Worm (Caenorhabditis elegans) whole organism, late embryonic: ENCODE measurements around the gene ZK1290.15.

Experiments
- C08G9.2 ChIP-seq: sonication (generic microtip); optimal IDR thresholded peaks from 2 replicates; lab custom pipeline; 2016; ENCODE audit warnings: mild to moderate bottlenecking, missing genetic modification characterization, moderate library complexity, missing compliant biosample characterization
- C38D4.7 ChIP-seq: fragments of 200-800 bp; sonication (Bioruptor generic); optimal IDR thresholded peaks from 2 replicates; lab custom pipeline; 2018; ENCODE audit warnings: mild to moderate bottlenecking, missing genetic modification characterization, moderate library complexity, missing compliant biosample characterization
- F13H6.1 ChIP-seq: sonication (generic microtip); optimal IDR thresholded peaks from 2 replicates; lab custom pipeline; 2016; ENCODE audit warnings: missing genetic modification characterization, missing compliant biosample characterization
- T23F11.4 ChIP-seq: fragments of 200-800 bp; sonication (Bioruptor generic); optimal IDR thresholded peaks from 2 replicates; lab custom pipeline; 2018; ENCODE audit warnings: mild to moderate bottlenecking, missing genetic modification characterization, missing compliant biosample characterization
- ceh-18 ChIP-seq: sonication (generic microtip); optimal IDR thresholded peaks from 2 replicates; lab custom pipeline; 2016; ENCODE audit warnings: missing genetic modification characterization, missing compliant biosample characterization
- ceh-19 ChIP-seq: fragments of 200-800 bp; sonication (Bioruptor generic); optimal IDR thresholded peaks from 2 replicates; lab custom pipeline; 2018; ENCODE audit warnings: mild to moderate bottlenecking, missing genetic modification characterization, missing compliant biosample characterization
- ceh-2 ChIP-seq: sonication (generic microtip); optimal IDR thresholded peaks from 2 replicates; lab custom pipeline; 2016; ENCODE audit warnings: missing genotype, missing genetic modification characterization, missing compliant biosample characterization
- ceh-24 ChIP-seq: sonication (generic microtip); optimal IDR thresholded peaks from 2 replicates; lab custom pipeline; 2016; ENCODE audit warnings: mild to moderate bottlenecking, missing genetic modification characterization, missing compliant biosample characterization
- ceh-34 ChIP-seq: sonication (generic microtip); optimal IDR thresholded peaks from 2 replicates; lab custom pipeline; 2016; ENCODE audit warnings: mild to moderate bottlenecking, missing genetic modification characterization, missing compliant biosample characterization
- ceh-48 ChIP-seq: sonication (generic microtip); optimal IDR thresholded peaks from 2 replicates; lab custom pipeline; 2016; ENCODE audit warnings: missing genetic modification characterization, inconsistent platforms, missing compliant biosample characterization
- dmd-4 ChIP-seq: sonication (generic microtip); optimal IDR thresholded peaks from 2 replicates; lab custom pipeline; 2016; ENCODE audit warnings: borderline replicate concordance, missing genetic modification characterization, missing compliant biosample characterization
- elt-2 ChIP-seq: sonication (generic microtip); optimal IDR thresholded peaks from 2 replicates; lab custom pipeline; 2016; ENCODE audit warnings: missing genetic modification reagents, missing genetic modification characterization, missing compliant biosample characterization
- elt-4 ChIP-seq: sonication (generic microtip); optimal IDR thresholded peaks from 2 replicates; lab custom pipeline; 2016; ENCODE audit warnings: missing genetic modification characterization, missing compliant biosample characterization
- ets-4 ChIP-seq: sonication (generic microtip); optimal IDR thresholded peaks from 2 replicates; lab custom pipeline; 2016; ENCODE audit warnings: missing genetic modification characterization, missing compliant biosample characterization
- fax-1 ChIP-seq: sonication (generic microtip); optimal IDR thresholded peaks from 2 replicates; lab custom pipeline; 2016; ENCODE audit warnings: missing genotype, missing genetic modification characterization, missing compliant biosample characterization
- fkh-10 ChIP-seq: fragments of 150-350 bp; optimal IDR thresholded peaks from 2 replicates; lab custom pipeline; 2014; ENCODE audit warnings: missing biosample characterization, missing genetic modification reagents, missing genetic modification characterization
- gmeb-2 ChIP-seq: sonication (generic microtip); optimal IDR thresholded peaks from 2 replicates; lab custom pipeline; 2016; ENCODE audit warnings: missing genetic modification characterization, inconsistent platforms, missing compliant biosample characterization
- hlh-15 ChIP-seq: sonication (generic microtip); optimal IDR thresholded peaks from 2 replicates; lab custom pipeline; 2016; ENCODE audit warnings: missing genetic modification characterization, missing compliant biosample characterization
- hlh-30 ChIP-seq: sonication (generic microtip); optimal IDR thresholded peaks from 2 replicates; lab custom pipeline; 2017; ENCODE audit warnings: antibody characterized with exemption, missing genetic modification characterization, missing compliant biosample characterization; ENCODE audit not compliant: insufficient read depth
- hlh-6 ChIP-seq: sonication (generic microtip); optimal IDR thresholded peaks from 2 replicates; lab custom pipeline; 2016; ENCODE audit warnings: missing genotype, missing genetic modification characterization, missing compliant biosample characterization
- mec-3 ChIP-seq: sonication (generic microtip); optimal IDR thresholded peaks from 2 replicates; lab custom pipeline; 2016; ENCODE audit warnings: borderline replicate concordance, missing genetic modification characterization, missing compliant biosample characterization
- nfya-1 ChIP-seq: sonication (generic microtip); optimal IDR thresholded peaks from 2 replicates; lab custom pipeline; 2017; ENCODE audit warnings: missing genetic modification characterization, mild to moderate bottlenecking, missing compliant biosample characterization, antibody characterized with exemption, moderate library complexity
- nhr-232 ChIP-seq: sonication (generic microtip); optimal IDR thresholded peaks from 2 replicates; lab custom pipeline; 2016; ENCODE audit warnings: missing genetic modification characterization, missing compliant biosample characterization
- pat-9 ChIP-seq: fragments of 200-800 bp; sonication (Bioruptor generic); optimal IDR thresholded peaks from 2 replicates; lab custom pipeline; 2018; ENCODE audit warnings: mild to moderate bottlenecking, missing genetic modification characterization, moderate library complexity, missing compliant biosample characterization
- pax-1 ChIP-seq: fragments of 150-350 bp; optimal IDR thresholded peaks from 2 replicates; lab custom pipeline; 2014; ENCODE audit warnings: missing biosample characterization, missing genetic modification characterization
- pha-4 ChIP-seq: fragments of 150-350 bp; optimal IDR thresholded peaks from 2 replicates; lab custom pipeline; 2018; ENCODE audit warnings: missing biosample characterization, missing genetic modification reagents, missing genetic modification characterization
- pqm-1 ChIP-seq: sonication (generic microtip); optimal IDR thresholded peaks from 2 replicates; lab custom pipeline; 2016; ENCODE audit warnings: missing genetic modification characterization, missing compliant biosample characterization
- pros-1 ChIP-seq: fragments of 150-350 bp; optimal IDR thresholded peaks from 2 replicates; lab custom pipeline; 2014; ENCODE audit warnings: missing biosample characterization, missing genetic modification reagents, missing genetic modification characterization
- ref-2 ChIP-seq: sonication (generic microtip); optimal IDR thresholded peaks from 2 replicates; lab custom pipeline; 2016; ENCODE audit warnings: missing genetic modification characterization, missing compliant biosample characterization
- rnt-1 ChIP-seq: sonication (generic microtip); optimal IDR thresholded peaks from 2 replicates; lab custom pipeline; 2016; ENCODE audit warnings: missing genetic modification characterization, missing compliant biosample characterization
- sox-2 ChIP-seq: fragments of 200-800 bp; sonication (Bioruptor generic); IDR thresholded peaks from 2 replicates; pipeline ENCODE4 v1.3.6; 2022; ENCODE audit warnings: missing genetic modification reagents, missing genetic modification characterization, missing compliant biosample characterization
- tbx-2 ChIP-seq: sonication (generic microtip); optimal IDR thresholded peaks from 2 replicates; lab custom pipeline; 2016; ENCODE audit warnings: missing genetic modification characterization, missing compliant biosample characterization
- tbx-7 ChIP-seq: sonication (generic microtip); optimal IDR thresholded peaks from 2 replicates; lab custom pipeline; 2016; ENCODE audit warnings: missing genotype, missing genetic modification characterization, missing compliant biosample characterization
- ttx-3 ChIP-seq: sonication (generic microtip); optimal IDR thresholded peaks from 2 replicates; lab custom pipeline; 2016; ENCODE audit warnings: missing genetic modification reagents, missing genetic modification characterization, missing compliant biosample characterization
- unc-55 ChIP-seq: sonication (generic microtip); optimal IDR thresholded peaks from 2 replicates; lab custom pipeline; 2017; ENCODE audit warnings: missing biosample characterization, missing genetic modification reagents, missing genetic modification characterization
- unc-86 ChIP-seq: sonication (generic microtip); optimal IDR thresholded peaks from 2 replicates; lab custom pipeline; 2016; ENCODE audit warnings: missing genetic modification characterization, missing compliant biosample characterization
- ztf-16 ChIP-seq: sonication (generic microtip); optimal IDR thresholded peaks from 2 replicates; lab custom pipeline; 2017; ENCODE audit warnings: missing genetic modification characterization, missing compliant biosample characterization

ZK1290.15 gene

DNA sequence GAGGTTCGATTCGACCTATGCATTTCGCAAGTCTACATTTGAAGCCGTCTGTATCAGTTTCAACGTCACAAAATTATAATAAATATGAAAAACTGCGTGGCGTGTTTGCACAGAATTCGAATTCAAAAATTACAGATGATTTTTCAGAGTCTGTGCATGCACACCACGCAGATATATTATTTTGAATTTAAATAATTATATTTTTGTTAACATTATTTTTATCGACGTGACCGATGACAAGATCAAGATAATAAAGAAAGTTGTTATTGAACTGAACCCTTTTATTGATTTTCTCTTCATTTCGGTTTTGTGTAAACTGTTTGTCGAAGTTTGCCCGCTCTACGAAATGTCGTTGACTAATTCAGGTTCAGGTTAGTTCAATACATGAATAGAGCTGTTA is 18.4 kb upstream of the ZK1290.15 start, which contains the start of gene C28F5.1:
Gene C28F5.1 (plus strand): TSS at position 301 of the 400 bp plus-strand sequence.
- TF ChIP-seq pat-9 (tag; lab: Kevin White, UChicago): no peak
- TF ChIP-seq ceh-2: no peak
- no peak for TF ChIP-seq dmd-4
- TF ChIP-seq tbx-7 (tag; lab: Kevin White, UChicago): no peak
- TF ChIP-seq rnt-1 (tag; lab: Kevin White, UChicago): no peak
- TF ChIP-seq mec-3 (tag; lab: Kevin White, UChicago): no peak
- no peak for TF ChIP-seq ceh-24 (tag; lab: Kevin White, UChicago)
- TF ChIP-seq pax-1 (tag; lab: Kevin White, UChicago): no peak

DNA sequence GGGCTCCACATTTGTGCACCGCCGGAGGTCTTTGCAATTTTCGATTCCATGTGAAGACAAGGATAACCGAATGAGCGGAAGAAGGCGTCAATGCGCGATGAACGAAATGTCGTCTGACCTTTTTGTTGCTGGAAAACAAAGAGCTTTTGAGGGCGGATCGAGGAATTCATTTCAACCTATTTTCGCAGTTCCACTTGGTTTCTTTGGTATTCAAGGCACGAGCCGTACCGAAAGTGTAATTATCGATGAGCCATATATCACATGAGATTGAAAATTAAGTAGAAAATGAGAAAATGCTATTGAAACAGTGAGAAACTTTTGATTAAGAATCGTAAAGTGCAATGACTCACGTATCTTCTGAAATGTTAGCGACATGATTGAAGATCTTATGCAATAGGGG is 4.2 kb upstream of the ZK1290.15 start, which contains the start of gene glb-9:
Gene glb-9 (minus strand): TSS at position 101 of the 400 bp plus-strand sequence.
- no peak for TF ChIP-seq tbx-2
- no peak for TF ChIP-seq ceh-48 (tag; lab: Kevin White, UChicago)
- no peak for TF ChIP-seq ceh-34
- no peak for TF ChIP-seq ttx-3 (tag; lab: Kevin White, UChicago)
- no peak for TF ChIP-seq fax-1 (tag; lab: Kevin White, UChicago)
- TF ChIP-seq pqm-1 (tag; lab: Kevin White, UChicago): no peak
- no peak for TF ChIP-seq pha-4
- TF ChIP-seq nfya-1 (tag; lab: Kevin White, UChicago): no peak
- no peak for TF ChIP-seq sox-2

DNA sequence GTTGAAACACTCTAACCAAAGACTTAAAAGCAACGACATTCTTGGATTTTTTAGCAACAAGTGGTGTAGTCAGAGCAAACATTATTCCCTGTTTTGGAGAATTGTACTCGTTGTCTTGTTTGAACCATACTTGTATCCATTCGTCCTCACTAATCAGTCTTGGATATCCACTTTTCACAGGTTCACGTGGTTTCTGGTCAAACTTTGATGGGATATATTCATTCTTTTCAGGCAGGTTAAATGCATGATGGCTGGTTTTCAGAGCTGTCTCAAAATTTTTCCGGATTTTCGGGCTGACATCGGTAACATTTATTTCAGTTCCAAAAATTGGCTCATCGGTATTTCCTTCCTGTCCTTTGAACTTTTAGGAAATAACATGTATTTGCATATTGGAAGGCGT is 2.0 kb upstream of the ZK1290.15 start:
- no peak for TF ChIP-seq pros-1
- TF ChIP-seq nhr-232 (tag; lab: Kevin White, UChicago): no peak
- TF ChIP-seq, all 69 proteins: peak for 0

DNA sequence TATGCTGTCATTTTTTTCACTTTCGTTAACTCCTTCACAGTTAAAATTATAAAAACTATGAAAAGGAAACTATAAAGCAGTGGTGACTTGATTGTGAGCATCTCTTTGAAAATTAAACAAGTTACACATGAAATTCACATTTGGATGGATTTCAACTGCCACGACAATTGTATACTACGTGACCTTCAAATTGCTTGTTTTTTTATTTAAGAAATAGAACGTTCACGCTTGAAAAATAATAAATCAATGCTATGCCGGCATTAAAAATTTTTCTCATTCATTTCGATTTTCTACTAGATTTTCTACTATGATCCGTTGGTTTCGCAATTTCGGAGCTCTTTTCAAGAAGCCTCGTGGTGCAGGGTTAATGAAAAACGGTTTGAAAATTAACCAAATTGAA is 2.1 kb downstream of the ZK1290.15 start, which contains the start of the genes ZK1290.7 and rnh-1.1:
Gene ZK1290.7 (minus strand): TSS at position 101 of the 400 bp plus-strand sequence.
Gene rnh-1.1 (plus strand): TSS at position 281 of the 400 bp plus-strand sequence.
- TF ChIP-seq elt-4 (tag; lab: Kevin White, UChicago) (no peak), hlh-30 (tag; lab: Kevin White, UChicago) (no peak), tbx-2 (no peak), ceh-2 (no peak)

DNA sequence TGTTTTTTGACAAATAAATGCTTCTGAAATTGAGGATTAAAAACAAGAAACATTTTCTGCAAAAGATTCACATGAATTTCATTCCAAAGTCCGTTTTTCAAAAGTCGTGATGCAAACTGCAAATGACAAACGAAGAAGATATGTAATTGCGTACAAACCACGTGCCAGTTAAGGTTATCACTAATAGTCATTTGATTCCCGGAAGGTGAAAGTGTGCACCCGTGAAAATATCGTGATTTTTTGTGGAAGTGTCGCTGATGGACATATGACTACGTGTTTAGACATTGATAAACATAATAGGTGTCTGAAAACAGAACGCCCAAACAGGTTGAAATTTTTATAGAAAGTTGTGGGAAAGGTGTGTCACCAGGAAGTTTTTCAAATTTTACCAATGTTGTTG is 4.8 kb downstream of the ZK1290.15 start:
- TF ChIP-seq C38D4.7 (GFP tag; lab: Kevin White, UChicago) (no peak), C08G9.2 (tag; lab: Kevin White, UChicago) (no peak), ttx-3 (tag; lab: Kevin White, UChicago) (no peak), unc-86 (no peak), hlh-6 (tag; lab: Kevin White, UChicago) (no peak), nhr-232 (tag; lab: Kevin White, UChicago) (no peak), ceh-18 (tag; lab: Kevin White, UChicago) (no peak)

DNA sequence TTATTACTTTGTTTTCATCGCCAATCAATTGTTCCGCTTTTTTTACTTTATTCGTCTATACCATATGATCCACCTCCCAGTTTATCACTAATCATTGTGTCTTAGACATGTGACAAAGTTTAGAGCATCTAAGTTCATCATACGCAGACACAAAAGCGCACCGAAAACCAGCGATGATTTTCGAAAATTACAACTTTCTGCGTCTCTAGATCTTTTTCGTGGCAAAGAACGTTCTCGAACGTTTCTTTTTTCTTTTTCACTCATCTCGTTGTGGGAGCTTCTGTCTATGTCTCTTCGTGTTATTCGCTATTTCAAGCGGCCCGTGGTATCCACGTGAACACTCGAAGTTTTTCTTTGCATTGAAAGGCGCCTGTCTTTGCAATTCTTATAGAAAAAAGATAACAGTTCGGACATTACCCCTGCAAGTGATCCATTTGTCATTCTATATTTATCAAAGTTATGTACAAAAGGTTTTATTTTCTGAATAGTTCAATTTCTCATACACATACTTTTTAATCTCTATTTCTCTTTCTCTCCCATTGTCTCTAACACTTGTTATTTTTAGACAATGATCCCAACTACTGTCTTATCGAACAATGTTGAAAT is 5.8 kb downstream of the ZK1290.15 start, which contains the start of gene ZK1290.5:
Gene ZK1290.5 (plus strand): TSS at position 566 of the 606 bp plus-strand sequence.
- TF ChIP-seq ceh-2: no peak
- no peak for TF ChIP-seq ceh-48 (tag; lab: Kevin White, UChicago)
- no peak for TF ChIP-seq hlh-15
- no peak for TF ChIP-seq gmeb-2 (tag; lab: Kevin White, UChicago)
- peak; percentile 61 for TF ChIP-seq hlh-30 (tag; lab: Kevin White, UChicago)
- peak; percentile 84 for TF ChIP-seq ceh-18 (tag; lab: Kevin White, UChicago)
- peak; percentile 54 for TF ChIP-seq rnt-1 (tag; lab: Kevin White, UChicago)
- no peak for TF ChIP-seq ceh-19 (GFP tag; lab: Kevin White, UChicago)
- TF ChIP-seq ets-4 (tag; lab: Kevin White, UChicago): peak; percentile 18
- no peak for TF ChIP-seq ztf-16 (tag; lab: Kevin White, UChicago)
- no peak for TF ChIP-seq fkh-10 (GFP tag; lab: Kevin White, UChicago)
- peak; percentile 50 for TF ChIP-seq nfya-1 (tag; lab: Kevin White, UChicago)
- peak; percentile 69 for TF ChIP-seq unc-55 (GFP tag; lab: Kevin White, UChicago)
- TF ChIP-seq elt-4 (tag; lab: Kevin White, UChicago): no peak
- no peak for TF ChIP-seq sox-2
- TF ChIP-seq F13H6.1 (tag; lab: Kevin White, UChicago): peak; percentile 10
- no peak for TF ChIP-seq ref-2 (tag; lab: Kevin White, UChicago)
- no peak for TF ChIP-seq elt-2
- no peak for TF ChIP-seq T23F11.4 (GFP tag; lab: Kevin White, UChicago)
- TF ChIP-seq, all 69 proteins: peak for 7
